Worm (Caenorhabditis elegans) whole organism, mixed stage, embryonic: ENCODE results near the gene nhr-134.

Source experiments
- M03D4.4 ChIP-seq: sonication (generic microtip); optimal IDR thresholded peaks from 2 replicates; lab custom pipeline; 2017; ENCODE audit warnings: mild to moderate bottlenecking, missing genetic modification characterization, missing compliant biosample characterization
- bed-3 ChIP-seq: fragments of 200-800 bp; sonication (Bioruptor generic); optimal IDR thresholded peaks from 3 replicates; lab custom pipeline; 2018; ENCODE audit warnings: mild to moderate bottlenecking, missing genetic modification characterization, moderate library complexity, missing compliant biosample characterization
- ceh-39 ChIP-seq: fragments of 150-350 bp; optimal IDR thresholded peaks from 2 replicates; lab custom pipeline; 2014; ENCODE audit warnings: missing biosample characterization, missing genetic modification characterization
- ceh-43 ChIP-seq: fragments of 200-800 bp; sonication (Bioruptor generic); optimal IDR thresholded peaks from 2 replicates; lab custom pipeline; 2018; ENCODE audit warnings: mild to moderate bottlenecking, missing genetic modification characterization, moderate library complexity, missing compliant biosample characterization
- ceh-83 ChIP-seq: fragments of 200-800 bp; sonication (Bioruptor generic); optimal IDR thresholded peaks from 2 replicates; lab custom pipeline; 2018; ENCODE audit warnings: mild to moderate bottlenecking, missing genetic modification characterization, missing compliant biosample characterization
- cnd-1 ChIP-seq: fragments of 200-800 bp; sonication (Bioruptor generic); optimal IDR thresholded peaks from 2 replicates; lab custom pipeline; 2018; ENCODE audit warnings: mild to moderate bottlenecking, missing genetic modification characterization, missing compliant biosample characterization
- drap-1 ChIP-seq: fragments of 200-800 bp; sonication (Bioruptor generic); optimal IDR thresholded peaks from 3 replicates; lab custom pipeline; 2018; ENCODE audit warnings: mild to moderate bottlenecking, missing genetic modification characterization, missing compliant biosample characterization
- elt-1 ChIP-seq: sonication (generic microtip); optimal IDR thresholded peaks from 2 replicates; lab custom pipeline; 2017; ENCODE audit warnings: missing genetic modification characterization, mild to moderate bottlenecking, missing compliant biosample characterization, antibody characterized with exemption, moderate library complexity, borderline replicate concordance; ENCODE audit not compliant: insufficient read depth
- elt-3 ChIP-seq: fragments of 150-350 bp; optimal IDR thresholded peaks from 2 replicates; lab custom pipeline; 2014; ENCODE audit warnings: missing biosample characterization, missing genetic modification characterization
- flh-1 ChIP-seq: fragments of 200-800 bp; sonication (Bioruptor generic); optimal IDR thresholded peaks from 2 replicates; lab custom pipeline; 2018; ENCODE audit warnings: mild to moderate bottlenecking, missing genetic modification characterization, moderate library complexity, missing compliant biosample characterization
- ham-2 ChIP-seq: fragments of 200-800 bp; sonication (Bioruptor generic); optimal IDR thresholded peaks from 2 replicates; lab custom pipeline; 2018; ENCODE audit warnings: mild to moderate bottlenecking, missing genetic modification characterization, missing compliant biosample characterization
- hlh-1 ChIP-seq: fragments of 150-350 bp; optimal IDR thresholded peaks from 2 replicates; lab custom pipeline; 2014; ENCODE audit warnings: missing biosample characterization, missing genetic modification reagents, missing genetic modification characterization
- lin-13 ChIP-seq: fragments of 150-350 bp; optimal IDR thresholded peaks from 2 replicates; lab custom pipeline; 2014; ENCODE audit warnings: missing biosample characterization, missing genetic modification characterization
- lsy-2 ChIP-seq: fragments of 150-350 bp; optimal IDR thresholded peaks from 2 replicates; lab custom pipeline; 2014; ENCODE audit warnings: missing biosample characterization, missing genetic modification characterization
- mep-1 ChIP-seq: fragments of 150-350 bp; optimal IDR thresholded peaks from 2 replicates; lab custom pipeline; 2017; ENCODE audit warnings: missing biosample characterization, missing genetic modification reagents, missing genetic modification characterization, inconsistent platforms
- nhr-12 ChIP-seq: fragments of 150-350 bp; optimal IDR thresholded peaks from 2 replicates; lab custom pipeline; 2014; ENCODE audit warnings: missing biosample characterization, missing genetic modification characterization
- nhr-2 ChIP-seq: fragments of 150-350 bp; optimal IDR thresholded peaks from 2 replicates; lab custom pipeline; 2014; ENCODE audit warnings: missing biosample characterization, missing genetic modification characterization
- nhr-237 ChIP-seq: fragments of 150-350 bp; optimal IDR thresholded peaks from 2 replicates; lab custom pipeline; 2014; ENCODE audit warnings: missing biosample characterization, missing genetic modification characterization
- nhr-28 ChIP-seq: fragments of 150-350 bp; optimal IDR thresholded peaks from 2 replicates; lab custom pipeline; 2014; ENCODE audit warnings: missing biosample characterization, missing genetic modification characterization
- pha-4 ChIP-seq: fragments of 150-350 bp; optimal IDR thresholded peaks from 2 replicates; lab custom pipeline; 2018; ENCODE audit warnings: missing biosample characterization, missing genetic modification reagents, missing genetic modification characterization
- sem-2 ChIP-seq: fragments of 200-800 bp; sonication (Bioruptor generic); optimal IDR thresholded peaks from 2 replicates; lab custom pipeline; 2018; ENCODE audit warnings: mild to moderate bottlenecking, missing genetic modification characterization, missing compliant biosample characterization
- snpc-4 ChIP-seq: fragments of 150-350 bp; optimal IDR thresholded peaks from 2 replicates; lab custom pipeline; 2014; ENCODE audit warnings: missing biosample characterization, missing genetic modification characterization
- sptf-1 ChIP-seq: sonication (generic microtip); optimal IDR thresholded peaks from 2 replicates; lab custom pipeline; 2017; ENCODE audit warnings: mild to moderate bottlenecking, missing genetic modification characterization, moderate library complexity, missing compliant biosample characterization
- tbx-8 ChIP-seq: fragments of 200-800 bp; sonication (Bioruptor generic); optimal IDR thresholded peaks from 2 replicates; lab custom pipeline; 2018; ENCODE audit warnings: mild to moderate bottlenecking, missing genetic modification characterization, moderate library complexity, missing compliant biosample characterization
- unc-120 ChIP-seq: sonication (generic microtip); optimal IDR thresholded peaks from 2 replicates; lab custom pipeline; 2017; ENCODE audit warnings: missing genetic modification characterization, missing compliant biosample characterization; ENCODE audit not compliant: poor library complexity, severe bottlenecking
- unc-39 ChIP-seq: fragments of 150-350 bp; optimal IDR thresholded peaks from 2 replicates; lab custom pipeline; 2014; ENCODE audit warnings: missing biosample characterization, missing genetic modification characterization
- unc-62 ChIP-seq: fragments of 150-350 bp; optimal IDR thresholded peaks from 2 replicates; lab custom pipeline; 2014; ENCODE audit warnings: missing biosample characterization, missing genetic modification reagents, missing genetic modification characterization
- zip-8 ChIP-seq: fragments of 150-350 bp; optimal IDR thresholded peaks from 2 replicates; lab custom pipeline; 2014; ENCODE audit warnings: missing biosample characterization, missing genetic modification characterization
- ztf-11 ChIP-seq: fragments of 150-350 bp; optimal IDR thresholded peaks from 2 replicates; lab custom pipeline; 2014; ENCODE audit warnings: missing biosample characterization, missing genetic modification characterization

Gene nhr-134

DNA sequence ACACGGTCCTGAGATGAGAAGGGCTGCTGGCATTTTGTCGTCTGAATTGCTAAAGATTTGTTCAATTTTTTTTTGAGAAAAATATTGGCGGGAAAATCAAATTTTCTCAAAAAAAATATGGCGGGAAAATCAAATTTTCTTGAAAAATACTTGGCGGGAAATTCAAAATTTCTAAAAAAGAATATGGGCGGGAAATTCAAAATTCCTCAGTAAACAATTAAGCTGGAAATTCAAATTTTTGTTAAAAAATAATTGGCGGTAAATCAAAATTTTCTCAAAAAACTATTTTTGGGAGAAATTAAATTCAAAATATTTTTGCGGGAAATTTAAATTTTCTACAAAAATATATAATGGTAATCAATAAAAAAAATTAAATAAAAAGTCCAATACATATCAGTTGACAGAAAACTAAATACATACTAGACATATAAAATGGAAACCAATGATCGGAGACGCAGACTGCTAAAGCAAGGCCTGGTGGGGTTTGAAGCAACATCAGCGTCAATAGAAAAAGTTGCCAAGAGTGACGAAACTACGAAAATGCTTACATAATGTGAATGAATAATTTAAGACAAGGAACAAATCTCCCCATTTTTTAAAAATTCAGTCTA lies 16.5 kb upstream of the nhr-134 start, which contains the start of gene nhr-184:
Gene nhr-184 (minus strand): TSS at position 51 of the 611 bp plus-strand sequence.
- TF ChIP-seq lin-13 (no peak), pha-4 (tag; lab: Kevin White, UChicago) (peak; percentile 6)

DNA sequence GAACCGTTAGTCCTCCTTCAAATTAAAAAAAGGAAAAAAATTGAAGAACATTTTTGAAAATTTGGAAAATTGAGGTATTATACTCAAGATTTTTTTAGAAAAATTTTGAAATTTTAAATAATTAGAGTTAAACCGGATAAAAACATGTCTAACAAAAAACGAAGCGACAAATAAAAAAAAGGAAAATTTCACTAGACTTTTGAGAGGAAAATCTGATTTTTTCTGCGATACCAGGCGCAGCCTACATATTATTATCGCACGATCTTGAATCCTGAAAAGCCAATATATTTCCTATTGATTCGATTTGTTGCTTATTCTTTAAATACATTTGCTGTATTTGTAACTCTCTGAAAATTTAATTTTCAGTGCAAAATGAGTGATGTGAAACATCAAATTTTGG lies 15.7 kb upstream of the nhr-134 start, which contains the start of gene nstp-8:
Gene nstp-8 (plus strand): TSS at position 301 of the 400 bp plus-strand sequence.
- TF ChIP-seq flh-1 (GFP tag; lab: Kevin White, UChicago): no peak
- TF ChIP-seq pha-4 (tag; lab: Kevin White, UChicago): no peak
- TF ChIP-seq nhr-237 (tag; lab: Kevin White, UChicago): no peak
- TF ChIP-seq ceh-39 (tag; lab: Kevin White, UChicago): no peak
- TF ChIP-seq unc-39 (tag; lab: Kevin White, UChicago): no peak
- TF ChIP-seq ceh-43 (GFP tag; lab: Kevin White, UChicago): no peak
- no peak for TF ChIP-seq M03D4.4 (tag; lab: Kevin White, UChicago)
- TF ChIP-seq ztf-11 (tag; lab: Kevin White, UChicago): no peak

DNA sequence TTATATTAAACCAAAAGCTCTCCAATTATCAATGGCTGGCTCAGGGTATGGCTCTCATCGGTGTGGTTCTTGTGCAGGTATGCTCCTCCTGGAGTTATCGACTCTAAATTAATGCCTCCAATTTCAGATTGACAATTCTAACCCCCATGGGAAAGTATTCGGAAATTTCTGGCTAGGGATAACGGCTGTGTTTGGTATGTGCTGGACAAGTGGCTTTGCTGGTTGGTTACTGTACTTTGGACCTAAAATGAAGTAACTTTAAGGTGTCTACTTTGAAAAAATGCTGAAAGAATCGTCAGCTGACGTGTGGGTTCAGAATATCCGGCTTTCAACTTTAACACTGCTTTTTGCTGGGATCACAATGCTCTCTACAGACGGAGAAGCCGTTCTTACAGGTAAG lies 14.1 kb upstream of the nhr-134 start:
- TF ChIP-seq nhr-28 (no peak), lsy-2 (tag; lab: Kevin White, UChicago) (no peak), nhr-2 (tag; lab: Kevin White, UChicago) (no peak), ceh-39 (tag; lab: Kevin White, UChicago) (no peak), unc-62 (GFP tag; lab: Kevin White, UChicago) (no peak), lin-13 (no peak), cnd-1 (tag; lab: Kevin White, UChicago) (no peak), tbx-8 (no peak), flh-1 (GFP tag; lab: Kevin White, UChicago) (no peak), ham-2 (GFP tag; lab: Kevin White, UChicago) (no peak), ceh-83 (GFP tag; lab: Kevin White, UChicago) (no peak), hlh-1 (no peak), snpc-4 (no peak), M03D4.4 (tag; lab: Kevin White, UChicago) (no peak), ztf-11 (tag; lab: Kevin White, UChicago) (no peak), nhr-237 (tag; lab: Kevin White, UChicago) (no peak), elt-3 (tag; lab: Kevin White, UChicago) (no peak)

DNA sequence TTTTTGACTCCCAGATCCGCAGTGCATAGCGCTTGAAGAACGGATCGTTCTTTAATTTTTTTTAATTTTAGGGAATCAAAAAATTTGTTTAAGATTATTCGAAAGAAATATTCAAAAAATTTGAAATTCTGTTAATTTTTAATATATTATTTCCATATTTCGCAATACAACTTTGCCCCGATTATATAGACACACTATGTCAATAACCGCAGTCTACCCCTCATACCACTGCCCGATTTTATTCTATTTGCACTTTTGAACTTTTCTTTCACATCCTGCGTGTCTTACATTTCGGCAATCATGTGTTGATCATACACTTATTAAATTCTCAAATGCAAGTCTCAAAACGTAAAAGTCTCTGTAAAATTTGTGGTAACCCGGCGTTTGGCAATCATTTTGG lies 12.2 kb upstream of the nhr-134 start, which contains the start of gene nhr-56:
Gene nhr-56 (plus strand): TSS at position 202 of the 400 bp plus-strand sequence.
- TF ChIP-seq flh-1 (GFP tag; lab: Kevin White, UChicago): no peak
- peak; percentile 44 for TF ChIP-seq nhr-237 (tag; lab: Kevin White, UChicago)
- TF ChIP-seq pha-4 (tag; lab: Kevin White, UChicago): peak; percentile 89
- TF ChIP-seq, all 35 proteins: peak for 2

DNA sequence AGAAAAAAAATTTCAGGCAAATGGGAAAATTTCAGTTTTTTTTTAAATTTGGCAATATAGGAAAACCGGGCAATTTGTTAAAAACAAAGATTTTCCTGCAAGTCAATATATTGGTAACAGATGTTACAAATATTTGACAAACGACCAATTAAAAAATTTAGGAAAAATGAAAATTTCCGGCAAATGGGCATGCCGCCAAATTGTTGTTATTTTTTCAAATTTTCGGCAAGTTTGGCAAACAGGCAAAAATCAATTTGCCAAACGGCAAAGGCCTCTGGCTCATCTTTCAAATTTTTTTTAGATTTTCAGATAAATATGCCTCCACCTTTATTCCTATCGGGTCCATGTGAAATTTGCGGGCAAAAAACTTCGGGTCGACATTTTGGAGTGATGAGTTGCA lies 9.3 kb upstream of the nhr-134 start, which contains the start of gene nhr-128:
Gene nhr-128 (plus strand): TSS at position 301 of the 400 bp plus-strand sequence.
- TF ChIP-seq ceh-83 (GFP tag; lab: Kevin White, UChicago) (no peak), ztf-11 (tag; lab: Kevin White, UChicago) (no peak), unc-39 (tag; lab: Kevin White, UChicago) (no peak), sem-2 (GFP tag; lab: Kevin White, UChicago) (no peak), zip-8 (tag; lab: Kevin White, UChicago) (no peak), lin-13 (no peak), mep-1 (tag; lab: Kevin White, UChicago) (no peak)

DNA sequence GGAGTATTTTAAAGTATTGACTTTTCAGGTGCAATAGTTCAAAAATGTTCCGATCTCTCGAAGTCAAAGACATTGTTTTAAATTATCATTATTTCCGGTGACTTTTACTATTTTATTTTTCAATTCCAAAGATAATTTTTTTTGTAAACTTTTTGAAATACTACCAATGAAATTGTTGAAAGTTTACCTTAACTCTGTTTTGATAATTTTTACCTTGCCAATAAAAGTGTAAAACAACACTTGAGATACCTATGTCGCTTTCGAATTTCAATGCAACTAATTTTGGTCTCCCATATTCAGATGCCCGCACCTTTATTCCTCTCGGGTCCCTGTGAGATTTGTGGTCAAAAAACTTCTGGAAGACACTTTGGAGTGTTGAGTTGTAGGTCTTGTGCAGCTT lies 5.9 kb upstream of the nhr-134 start, which contains the start of gene nhr-103:
Gene nhr-103 (plus strand): TSS at position 301 of the 400 bp plus-strand sequence.
- TF ChIP-seq sptf-1: no peak
- no peak for TF ChIP-seq elt-3 (tag; lab: Kevin White, UChicago)
- TF ChIP-seq hlh-1: no peak
- TF ChIP-seq lin-13: no peak
- TF ChIP-seq elt-1: no peak
- no peak for TF ChIP-seq nhr-237 (tag; lab: Kevin White, UChicago)
- TF ChIP-seq tbx-8: no peak
- TF ChIP-seq bed-3 (GFP tag; lab: Kevin White, UChicago): no peak
- no peak for TF ChIP-seq pha-4 (tag; lab: Kevin White, UChicago)
- TF ChIP-seq nhr-12 (tag; lab: Kevin White, UChicago): no peak
- TF ChIP-seq drap-1 (GFP tag; lab: Kevin White, UChicago): no peak
- no peak for TF ChIP-seq ceh-83 (GFP tag; lab: Kevin White, UChicago)
- no peak for TF ChIP-seq unc-120 (tag; lab: Kevin White, UChicago)
- no peak for TF ChIP-seq nhr-2 (tag; lab: Kevin White, UChicago)
- no peak for TF ChIP-seq M03D4.4 (tag; lab: Kevin White, UChicago)
- no peak for TF ChIP-seq unc-62 (GFP tag; lab: Kevin White, UChicago)
- no peak for TF ChIP-seq ceh-43 (GFP tag; lab: Kevin White, UChicago)
- TF ChIP-seq nhr-28: no peak
- no peak for TF ChIP-seq sem-2 (GFP tag; lab: Kevin White, UChicago)
